Worm (Caenorhabditis elegans) whole organism, young adult: ENCODE data around the gene pgp-6.
A peak's percentile ranks its signal among the peaks of the same experiment; 100 is the strongest.

Experiments used
- C17E4.6 ChIP-seq: fragments of 200-800 bp; sonication (Bioruptor generic); IDR thresholded peaks from 2 replicates; pipeline ENCODE4 v1.3.6; 2022; ENCODE audit warnings: missing genetic modification reagents, missing genetic modification characterization, missing compliant biosample characterization
- F37B4.10 ChIP-seq: fragments of 200-800 bp; sonication (Bioruptor generic); IDR thresholded peaks from 2 replicates; pipeline ENCODE4 v1.3.6; 2022; ENCODE audit warnings: missing genetic modification characterization, missing compliant biosample characterization
- K12H6.12 ChIP-seq: fragments of 200-800 bp; sonication (Bioruptor generic); optimal IDR thresholded peaks from 2 replicates; lab custom pipeline; 2018; ENCODE audit warnings: mild to moderate bottlenecking, missing genetic modification characterization, missing compliant biosample characterization
- T07F8.4 ChIP-seq: sonication (generic microtip); optimal IDR thresholded peaks from 2 replicates; lab custom pipeline; 2016; ENCODE audit warnings: mild to moderate bottlenecking, missing genetic modification characterization, moderate library complexity, missing compliant biosample characterization
- Y53G8AR.9 ChIP-seq: fragments of 200-800 bp; sonication (Bioruptor generic); conservative IDR thresholded peaks from 2 replicates; pipeline ENCODE4 v1.3.6; 2022; ENCODE audit warnings: missing genetic modification reagents, missing genetic modification characterization, missing compliant biosample characterization
- Y67H2A.10 ChIP-seq: fragments of 200-800 bp; sonication (Bioruptor generic); conservative IDR thresholded peaks from 2 replicates; pipeline ENCODE4 v1.3.6; 2022; ENCODE audit warnings: missing genetic modification reagents, missing genetic modification characterization, missing compliant biosample characterization
- Y95B8A.8 ChIP-seq: fragments of 200-800 bp; sonication (Bioruptor generic); IDR thresholded peaks from 2 replicates; pipeline ENCODE4 v1.3.6; 2022; ENCODE audit warnings: missing genetic modification reagents, missing genetic modification characterization, missing compliant biosample characterization
- attf-6 ChIP-seq: fragments of 200-800 bp; sonication (Bioruptor generic); IDR thresholded peaks from 2 replicates; pipeline ENCODE4 v1.3.6; 2022; ENCODE audit warnings: missing genetic modification reagents, missing genetic modification characterization, missing compliant biosample characterization
- bed-1 ChIP-seq: fragments of 200-800 bp; sonication (Bioruptor generic); IDR thresholded peaks from 2 replicates; pipeline ENCODE4 v1.3.6; 2022; ENCODE audit warnings: missing genetic modification reagents, missing genetic modification characterization, missing compliant biosample characterization
- bed-2 ChIP-seq: fragments of 200-800 bp; sonication (Bioruptor generic); IDR thresholded peaks from 2 replicates; pipeline ENCODE4 v1.3.6; 2022; ENCODE audit warnings: missing genetic modification reagents, missing genetic modification characterization, missing compliant biosample characterization
- cebp-2 ChIP-seq: fragments of 200-800 bp; sonication (Bioruptor generic); IDR thresholded peaks from 2 replicates; pipeline ENCODE4 v1.3.6; 2022; ENCODE audit warnings: missing genetic modification characterization, missing compliant biosample characterization
- ceh-58 ChIP-seq: fragments of 200-800 bp; sonication (Bioruptor generic); IDR thresholded peaks from 2 replicates; pipeline ENCODE4 v1.3.6; 2022; ENCODE audit warnings: missing genetic modification characterization, missing compliant biosample characterization
- dox-1 ChIP-seq: fragments of 200-800 bp; sonication (Bioruptor generic); IDR thresholded peaks from 2 replicates; pipeline ENCODE4 v1.3.6; 2022; ENCODE audit warnings: missing genetic modification reagents, missing genetic modification characterization, missing compliant biosample characterization
- egl-44 ChIP-seq: fragments of 200-800 bp; sonication (Bioruptor generic); IDR thresholded peaks from 2 replicates; pipeline ENCODE4 v1.3.6; 2022; ENCODE audit warnings: missing genetic modification reagents, missing genetic modification characterization, missing compliant biosample characterization
- egrh-3 ChIP-seq: fragments of 200-800 bp; sonication (Bioruptor generic); IDR thresholded peaks from 2 replicates; pipeline ENCODE4 v1.3.6; 2022; ENCODE audit warnings: missing genetic modification reagents, missing genetic modification characterization, missing compliant biosample characterization
- ekl-4 ChIP-seq: fragments of 200-800 bp; sonication (Bioruptor generic); IDR thresholded peaks from 2 replicates; pipeline ENCODE4 v1.3.6; 2022; ENCODE audit warnings: missing genetic modification reagents, missing genetic modification characterization, missing compliant biosample characterization
- hlh-12 ChIP-seq: sonication (generic microtip); optimal IDR thresholded peaks from 2 replicates; lab custom pipeline; 2016; ENCODE audit warnings: missing genetic modification characterization, missing compliant biosample characterization
- hlh-26 ChIP-seq: fragments of 200-800 bp; sonication (Bioruptor generic); conservative IDR thresholded peaks from 2 replicates; pipeline ENCODE4 v1.3.6; 2022; ENCODE audit warnings: missing genetic modification reagents, missing genetic modification characterization, missing compliant biosample characterization
- let-526 ChIP-seq: fragments of 200-800 bp; sonication (Bioruptor generic); IDR thresholded peaks from 2 replicates; pipeline ENCODE4 v1.3.6; 2022; ENCODE audit warnings: missing genetic modification reagents, missing genetic modification characterization, missing compliant biosample characterization
- let-607 ChIP-seq, 2 experiments: fragments of 200-800 bp in 1 of 2; sonication (Bioruptor generic) in 1 of 2; sonication (generic microtip) in 1 of 2; optimal IDR thresholded peaks; 2 replicates each; lab custom pipeline; 2016 to 2018; ENCODE audit warnings: mild to moderate bottlenecking in 2 of 2, missing compliant biosample characterization in 2 of 2, missing genetic modification characterization in 2 of 2, moderate library complexity in 2 of 2, missing genotype in 1 of 2
- lin-35 ChIP-seq, 3 experiments: fragments of 150-350 bp in 2 of 3; sonication (generic microtip) in 1 of 3; optimal IDR thresholded peaks; 2 replicates each; lab custom pipeline; 2014 to 2018; ENCODE audit warnings: missing biosample characterization in 3 of 3, missing genetic modification characterization in 3 of 3, missing genetic modification reagents in 3 of 3
- mcd-1 ChIP-seq: fragments of 200-800 bp; sonication (Bioruptor generic); IDR thresholded peaks from 2 replicates; pipeline ENCODE4 v1.3.6; 2022; ENCODE audit warnings: missing genetic modification reagents, missing genetic modification characterization, missing compliant biosample characterization
- mxl-1 ChIP-seq: sonication (generic microtip); optimal IDR thresholded peaks from 2 replicates; lab custom pipeline; 2016; ENCODE audit warnings: missing genetic modification characterization, missing compliant biosample characterization
- nfyb-1 ChIP-seq: fragments of 200-800 bp; sonication (Bioruptor generic); IDR thresholded peaks from 2 replicates; pipeline ENCODE4 v1.3.6; 2022; ENCODE audit warnings: missing genetic modification reagents, missing genetic modification characterization, missing compliant biosample characterization
- nhr-80 ChIP-seq: sonication (generic microtip); optimal IDR thresholded peaks from 2 replicates; lab custom pipeline; 2016; ENCODE audit warnings: missing genetic modification characterization, missing compliant biosample characterization
- nhr-90 ChIP-seq: sonication (generic microtip); optimal IDR thresholded peaks from 2 replicates; lab custom pipeline; 2016; ENCODE audit warnings: missing genotype, mild to moderate bottlenecking, missing genetic modification characterization, missing compliant biosample characterization
- pha-4 ChIP-seq: fragments of 150-350 bp; sonication (generic microtip); optimal IDR thresholded peaks from 2 replicates; lab custom pipeline; 2014; ENCODE audit warnings: missing biosample characterization, missing genetic modification reagents, missing genetic modification characterization
- sdz-38 ChIP-seq: sonication (generic microtip); optimal IDR thresholded peaks from 2 replicates; lab custom pipeline; 2016; ENCODE audit warnings: missing genotype, missing genetic modification characterization, missing compliant biosample characterization
- snpc-4 ChIP-seq, 5 experiments: fragments of 150-350 bp in 1 of 5; sonication (generic microtip) in 4 of 5; optimal IDR thresholded peaks; 2 replicates each; lab custom pipeline; 2014 to 2018; ENCODE audit warnings: missing genetic modification characterization in 5 of 5, missing biosample characterization in 3 of 5, antibody characterized with exemption in 2 of 5, mild to moderate bottlenecking in 2 of 5, missing compliant biosample characterization in 2 of 5, missing genotype in 2 of 5, moderate library complexity in 2 of 5, missing genetic modification reagents in 1 of 5
- unc-62 ChIP-seq: fragments of 150-350 bp; optimal IDR thresholded peaks from 2 replicates; lab custom pipeline; 2014; ENCODE audit warnings: missing biosample characterization, missing genetic modification reagents, missing genetic modification characterization
- ztf-26 ChIP-seq: sonication (generic microtip); optimal IDR thresholded peaks from 2 replicates; lab custom pipeline; 2017; ENCODE audit warnings: missing genetic modification characterization, missing compliant biosample characterization
- ztf-6 ChIP-seq: fragments of 200-800 bp; sonication (Bioruptor generic); IDR thresholded peaks from 2 replicates; pipeline ENCODE4 v1.3.6; 2022; ENCODE audit warnings: missing genetic modification reagents, missing genetic modification characterization, missing compliant biosample characterization

The pgp-6 gene

DNA sequence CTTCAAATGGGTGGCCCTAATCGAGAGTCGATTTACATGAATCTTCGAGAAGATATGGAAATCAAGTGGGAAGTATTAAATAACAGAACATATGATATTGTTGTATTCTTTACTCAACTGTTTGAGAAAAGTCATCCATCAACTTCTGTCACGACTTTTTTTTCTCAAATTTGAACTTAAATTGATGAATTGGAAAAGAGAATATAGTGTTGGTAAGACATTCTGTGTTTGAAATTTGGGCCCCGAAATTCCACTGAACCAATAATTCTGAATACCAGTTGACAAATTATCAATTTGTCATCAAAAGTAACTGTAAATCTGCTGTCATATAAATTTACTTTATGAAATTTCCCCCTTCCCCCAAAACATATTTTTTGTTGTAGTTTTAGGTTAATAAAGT lies 30.3 kb downstream of the pgp-6 start:
- TF ChIP-seq snpc-4 (GFP tag; optimal IDR thresholded peaks at IDR 0.05; lab: Kevin White, UChicago) (no peak), snpc-4 (tag; optimal IDR thresholded peaks at IDR 0.05; lab: Kevin White, UChicago) (no peak), nfyb-1 (GFP tag; lab: Robert Waterston, UW) (no peak), ceh-58 (GFP tag; lab: Robert Waterston, UW) (no peak), T07F8.4 (tag; lab: Kevin White, UChicago) (no peak), lin-35 (GFP tag; optimal IDR thresholded peaks at IDR 0.05; lab: Kevin White, UChicago) (no peak), let-526 (GFP tag; lab: Robert Waterston, UW) (no peak), F37B4.10 (no peak), C17E4.6 (GFP tag; lab: Robert Waterston, UW) (no peak), unc-62 (GFP tag; lab: Kevin White, UChicago) (no peak), dox-1 (no peak), nhr-80 (tag; lab: Kevin White, UChicago) (no peak), bed-2 (GFP tag; lab: Robert Waterston, UW) (no peak)

DNA sequence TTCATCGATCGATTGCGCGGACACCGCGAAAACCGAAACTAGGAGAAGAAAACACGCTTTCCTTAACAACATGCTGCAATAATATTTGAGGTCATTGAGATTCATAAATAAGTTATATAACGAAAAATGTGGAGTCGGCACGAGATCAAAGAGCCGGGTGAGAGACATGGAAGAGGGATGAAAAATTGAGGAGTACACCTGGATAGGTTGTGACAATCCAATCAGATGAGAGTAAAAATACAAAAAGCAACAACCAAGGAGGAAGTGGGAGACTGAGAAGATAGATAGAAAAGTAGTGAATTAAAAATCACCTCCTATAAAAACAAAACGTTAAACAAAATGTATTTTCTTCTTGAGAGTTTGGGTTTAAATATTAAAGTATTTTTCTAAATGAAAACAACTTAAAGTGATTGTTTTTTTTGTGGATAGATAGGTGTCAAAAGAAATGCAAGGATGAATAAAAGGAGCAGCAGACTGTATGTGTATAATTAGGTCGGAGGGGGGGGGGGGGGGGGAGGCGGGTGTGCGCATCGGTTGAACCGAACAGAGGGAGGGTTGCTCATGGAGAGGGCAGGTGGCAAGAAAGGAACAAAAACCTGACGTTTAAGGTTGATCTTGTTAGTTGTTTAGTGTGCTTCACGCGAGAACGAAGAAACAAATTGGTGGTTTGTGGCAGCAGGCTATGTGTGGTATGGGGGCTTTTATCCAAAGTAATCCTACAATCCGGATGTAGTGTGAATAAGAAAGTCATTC lies 32.4 kb downstream of the pgp-6 start, which contains the start of gene C05A9.2:
Gene C05A9.2, minus strand, starts transcription at position 73 of the 753 bp plus-strand sequence.
- no peak for TF ChIP-seq dox-1
- TF ChIP-seq ztf-26 (tag; lab: Kevin White, UChicago) = no peak
- 0 out of 2 replicates have a peak, but pooled peaks have one; percentile 12 for TF ChIP-seq Y53G8AR.9 (GFP tag; lab: Robert Waterston, UW)
- no peak for TF ChIP-seq let-526 (GFP tag; lab: Robert Waterston, UW)
- 0 out of 2 replicates have a peak, but pooled peaks have one; percentile 73 for TF ChIP-seq egrh-3 (GFP tag; lab: Robert Waterston, UW)
- TF ChIP-seq mxl-1 (tag; lab: Kevin White, UChicago) = no peak

DNA sequence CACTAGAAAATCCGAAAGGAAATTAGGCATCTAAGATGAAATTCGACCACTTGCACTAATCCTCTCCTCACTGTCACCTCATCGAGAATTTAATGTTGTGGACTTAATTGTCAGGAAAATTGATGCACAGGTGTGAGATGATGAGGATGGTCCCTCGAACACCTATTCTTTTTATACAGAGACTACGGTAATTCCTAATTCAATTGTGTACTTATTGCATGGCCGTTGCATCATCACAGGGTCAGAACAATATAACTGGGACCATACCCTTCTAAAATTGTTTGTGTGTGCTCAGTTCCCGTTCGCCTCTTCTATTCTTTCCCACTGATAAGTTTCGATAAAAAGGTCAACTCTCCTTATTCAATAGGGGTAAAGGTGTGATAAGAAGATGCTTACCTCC lies 33.1 kb downstream of the pgp-6 start:
- TF ChIP-seq ztf-6 (GFP tag; lab: Robert Waterston, UW) (no peak), F37B4.10 (no peak), hlh-26 (GFP tag; lab: Robert Waterston, UW) (no peak), sdz-38 (no peak), cebp-2 (GFP tag; lab: Robert Waterston, UW) (no peak), mcd-1 (no peak), Y95B8A.8 (GFP tag; lab: Robert Waterston, UW) (no peak), egl-44 (GFP tag; lab: Robert Waterston, UW) (no peak), let-526 (GFP tag; lab: Robert Waterston, UW) (no peak), let-607 (tag; optimal IDR thresholded peaks at IDR 0.05; lab: Kevin White, UChicago) (no peak), hlh-12 (tag; lab: Kevin White, UChicago) (no peak), ekl-4 (GFP tag; lab: Robert Waterston, UW) (no peak), C17E4.6 (GFP tag; lab: Robert Waterston, UW) (no peak), pha-4 (tag; lab: Kevin White, UChicago) (no peak), bed-1 (GFP tag; lab: Robert Waterston, UW) (no peak), nhr-90 (tag; lab: Kevin White, UChicago) (no peak), attf-6 (GFP tag; lab: Robert Waterston, UW) (no peak), K12H6.12 (tag; lab: Kevin White, UChicago) (no peak)

DNA sequence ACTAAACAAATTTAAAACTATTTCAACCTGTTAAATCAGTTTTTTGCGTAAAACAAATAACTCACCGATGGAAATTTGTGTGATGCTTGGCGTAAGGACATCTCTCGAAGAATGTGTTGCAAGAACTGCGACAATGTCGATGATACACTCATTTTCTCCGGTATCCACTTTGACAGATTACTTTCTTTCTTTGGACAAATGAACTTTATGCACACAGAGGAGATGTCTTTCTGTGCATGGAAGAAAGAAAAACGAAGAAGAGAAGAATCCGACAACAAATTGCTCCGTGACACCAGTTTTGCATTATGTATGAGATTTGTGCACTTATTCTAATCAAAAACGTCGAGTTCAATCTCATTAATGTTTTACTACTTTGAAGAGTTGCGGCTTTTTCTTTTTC lies 38.7 kb downstream of the pgp-6 start, which contains the start of gene plc-1:
Gene plc-1, minus strand, starts transcription at position 101 of the 400 bp plus-strand sequence.
- no peak for TF ChIP-seq Y67H2A.10
